Worm (Caenorhabditis elegans) whole organism, young adult: ENCODE data around the gene ZK262.20.

Experiments used
- B0261.1 ChIP-seq: sonication (generic microtip); optimal IDR thresholded peaks from 2 replicates; lab custom pipeline; 2016; ENCODE audit warnings: mild to moderate bottlenecking, missing genetic modification characterization, moderate library complexity, missing compliant biosample characterization
- B0336.3 ChIP-seq: fragments of 200-800 bp; sonication (Bioruptor generic); IDR thresholded peaks from 2 replicates; pipeline ENCODE4 v1.3.6; 2022; ENCODE audit warnings: missing genetic modification characterization, missing compliant biosample characterization
- C17E4.6 ChIP-seq: fragments of 200-800 bp; sonication (Bioruptor generic); IDR thresholded peaks from 2 replicates; pipeline ENCODE4 v1.3.6; 2022; ENCODE audit warnings: missing genetic modification reagents, missing genetic modification characterization, missing compliant biosample characterization
- D2030.7 ChIP-seq: fragments of 200-800 bp; sonication (Bioruptor generic); IDR thresholded peaks from 2 replicates; pipeline ENCODE4 v1.3.6; 2022; ENCODE audit warnings: missing genetic modification reagents, missing genetic modification characterization, missing compliant biosample characterization
- F33H1.4 ChIP-seq: fragments of 200-800 bp; sonication (Bioruptor generic); IDR thresholded peaks from 2 replicates; pipeline ENCODE4 v1.3.6; 2022; ENCODE audit warnings: missing genetic modification reagents, missing genetic modification characterization, missing compliant biosample characterization
- F57A8.1 ChIP-seq: fragments of 200-800 bp; sonication (Bioruptor generic); optimal IDR thresholded peaks from 2 replicates; lab custom pipeline; 2018; ENCODE audit warnings: mild to moderate bottlenecking, missing genetic modification characterization, moderate library complexity, missing compliant biosample characterization
- K11D2.4 ChIP-seq: fragments of 200-800 bp; sonication (Bioruptor generic); IDR thresholded peaks from 2 replicates; pipeline ENCODE4 v1.3.6; 2022; ENCODE audit warnings: missing genetic modification reagents, missing genetic modification characterization, missing compliant biosample characterization
- K12H6.12 ChIP-seq: fragments of 200-800 bp; sonication (Bioruptor generic); optimal IDR thresholded peaks from 2 replicates; lab custom pipeline; 2018; ENCODE audit warnings: mild to moderate bottlenecking, missing genetic modification characterization, missing compliant biosample characterization
- Y53F4B.3 ChIP-seq: fragments of 200-800 bp; sonication (Bioruptor generic); IDR thresholded peaks from 2 replicates; pipeline ENCODE4 v1.3.6; 2022; ENCODE audit warnings: missing genetic modification reagents, missing genetic modification characterization, missing compliant biosample characterization
- Y56A3A.18 ChIP-seq: fragments of 200-800 bp; sonication (Bioruptor generic); IDR thresholded peaks from 2 replicates; pipeline ENCODE4 v1.3.6; 2022; ENCODE audit warnings: missing genetic modification reagents, missing genetic modification characterization, missing compliant biosample characterization
- Y67H2A.10 ChIP-seq: fragments of 200-800 bp; sonication (Bioruptor generic); conservative IDR thresholded peaks from 2 replicates; pipeline ENCODE4 v1.3.6; 2022; ENCODE audit warnings: missing genetic modification reagents, missing genetic modification characterization, missing compliant biosample characterization
- Y79H2A.3 ChIP-seq: fragments of 200-800 bp; sonication (Bioruptor generic); conservative IDR thresholded peaks from 2 replicates; pipeline ENCODE4 v1.3.6; 2022; ENCODE audit warnings: missing genetic modification reagents, missing genetic modification characterization, missing compliant biosample characterization
- akir-1 ChIP-seq: fragments of 200-800 bp; sonication (Bioruptor generic); optimal IDR thresholded peaks from 2 replicates; lab custom pipeline; 2018; ENCODE audit warnings: mild to moderate bottlenecking, missing genetic modification characterization, moderate library complexity, missing compliant biosample characterization
- attf-3 ChIP-seq: fragments of 200-800 bp; sonication (Bioruptor generic); conservative IDR thresholded peaks from 2 replicates; pipeline ENCODE4 v1.3.6; 2022; ENCODE audit warnings: missing genetic modification reagents, missing genetic modification characterization, missing compliant biosample characterization
- attf-5 ChIP-seq: fragments of 200-800 bp; sonication (Bioruptor generic); optimal IDR thresholded peaks from 2 replicates; lab custom pipeline; 2018; ENCODE audit warnings: mild to moderate bottlenecking, missing genetic modification characterization, missing compliant biosample characterization
- bed-1 ChIP-seq: fragments of 200-800 bp; sonication (Bioruptor generic); IDR thresholded peaks from 2 replicates; pipeline ENCODE4 v1.3.6; 2022; ENCODE audit warnings: missing genetic modification reagents, missing genetic modification characterization, missing compliant biosample characterization
- ccch-3 ChIP-seq: fragments of 200-800 bp; sonication (Bioruptor generic); optimal IDR thresholded peaks from 2 replicates; lab custom pipeline; 2018; ENCODE audit warnings: mild to moderate bottlenecking, missing genetic modification characterization, missing compliant biosample characterization
- cebp-1 ChIP-seq, 2 experiments: fragments of 200-800 bp in 1 of 2; sonication (Bioruptor generic) in 1 of 2; sonication (generic microtip) in 1 of 2; IDR thresholded peaks in 1 of 2; optimal IDR thresholded peaks in 1 of 2; 2 replicates each; pipeline versions ENCODE4 v1.3.6 to Lab custom; 2017 to 2022; ENCODE audit warnings: missing compliant biosample characterization in 2 of 2, missing genetic modification characterization in 2 of 2, mild to moderate bottlenecking in 1 of 2, missing genetic modification reagents in 1 of 2, moderate library complexity in 1 of 2
- die-1 ChIP-seq: sonication (generic microtip); optimal IDR thresholded peaks from 2 replicates; lab custom pipeline; 2016; ENCODE audit warnings: missing genotype, mild to moderate bottlenecking, missing genetic modification characterization, missing compliant biosample characterization
- dpff-1 ChIP-seq: sonication (generic microtip); optimal IDR thresholded peaks from 2 replicates; lab custom pipeline; 2017; ENCODE audit warnings: mild to moderate bottlenecking, missing genetic modification characterization, missing compliant biosample characterization
- efl-1 ChIP-seq: fragments of 150-350 bp; optimal IDR thresholded peaks from 2 replicates; lab custom pipeline; 2014; ENCODE audit warnings: missing biosample characterization, missing genetic modification reagents, missing genetic modification characterization
- egl-18 ChIP-seq: fragments of 200-800 bp; sonication (Bioruptor generic); IDR thresholded peaks from 2 replicates; pipeline ENCODE4 v1.3.6; 2022; ENCODE audit warnings: missing genetic modification reagents, missing genetic modification characterization, missing compliant biosample characterization
- hmg-1.2 ChIP-seq: fragments of 200-800 bp; sonication (Bioruptor generic); IDR thresholded peaks from 2 replicates; pipeline ENCODE4 v1.3.6; 2022; ENCODE audit warnings: missing genetic modification reagents, missing genetic modification characterization, missing compliant biosample characterization
- hsf-1 ChIP-seq: fragments of 200-800 bp; sonication (Bioruptor generic); IDR thresholded peaks from 2 replicates; pipeline ENCODE4 v1.3.6; 2022; ENCODE audit warnings: missing genetic modification reagents, missing genetic modification characterization, missing compliant biosample characterization
- let-526 ChIP-seq: fragments of 200-800 bp; sonication (Bioruptor generic); IDR thresholded peaks from 2 replicates; pipeline ENCODE4 v1.3.6; 2022; ENCODE audit warnings: missing genetic modification reagents, missing genetic modification characterization, missing compliant biosample characterization
- lin-26 ChIP-seq: fragments of 200-800 bp; sonication (Bioruptor generic); IDR thresholded peaks from 2 replicates; pipeline ENCODE4 v1.3.6; 2022; ENCODE audit warnings: missing genetic modification reagents, missing genetic modification characterization, missing compliant biosample characterization
- lin-40 ChIP-seq: sonication (generic microtip); optimal IDR thresholded peaks from 2 replicates; lab custom pipeline; 2016; ENCODE audit warnings: missing genetic modification characterization, mild to moderate bottlenecking, missing compliant biosample characterization, missing genotype, missing genetic modification reagents
- madf-3 ChIP-seq: fragments of 200-800 bp; sonication (Bioruptor generic); IDR thresholded peaks from 2 replicates; pipeline ENCODE4 v1.3.6; 2022; ENCODE audit warnings: missing genetic modification reagents, missing genetic modification characterization, missing compliant biosample characterization
- madf-6 ChIP-seq: fragments of 200-800 bp; sonication (Bioruptor generic); IDR thresholded peaks from 2 replicates; pipeline ENCODE4 v1.3.6; 2022; ENCODE audit warnings: missing genetic modification reagents, missing genetic modification characterization, missing compliant biosample characterization
- mel-28 ChIP-seq: sonication (generic microtip); optimal IDR thresholded peaks from 2 replicates; lab custom pipeline; 2016; ENCODE audit warnings: borderline replicate concordance, mild to moderate bottlenecking, missing genetic modification characterization, missing compliant biosample characterization
- nfyb-1 ChIP-seq: fragments of 200-800 bp; sonication (Bioruptor generic); IDR thresholded peaks from 2 replicates; pipeline ENCODE4 v1.3.6; 2022; ENCODE audit warnings: missing genetic modification reagents, missing genetic modification characterization, missing compliant biosample characterization
- nhr-27 ChIP-seq: fragments of 200-800 bp; sonication (Bioruptor generic); optimal IDR thresholded peaks from 2 replicates; lab custom pipeline; 2018; ENCODE audit warnings: mild to moderate bottlenecking, missing genetic modification characterization, moderate library complexity, missing compliant biosample characterization
- nhr-90 ChIP-seq: sonication (generic microtip); optimal IDR thresholded peaks from 2 replicates; lab custom pipeline; 2016; ENCODE audit warnings: missing genotype, mild to moderate bottlenecking, missing genetic modification characterization, missing compliant biosample characterization
- rec-8 ChIP-seq, 2 experiments: sonication (generic microtip); optimal IDR thresholded peaks; 2 replicates each; lab custom pipeline; 2016; ENCODE audit warnings: mild to moderate bottlenecking in 2 of 2, missing genetic modification characterization in 2 of 2, missing genetic modification reagents in 2 of 2, missing genotype in 2 of 2, missing biosample characterization in 1 of 2, missing compliant biosample characterization in 1 of 2, moderate library complexity in 1 of 2
- snpc-1.1 ChIP-seq: sonication (generic microtip); optimal IDR thresholded peaks from 2 replicates; lab custom pipeline; 2017; ENCODE audit warnings: missing genetic modification characterization, mild to moderate bottlenecking, missing compliant biosample characterization, antibody characterized with exemption, moderate library complexity, missing genotype, missing genetic modification reagents; ENCODE audit not compliant: insufficient read depth
- snpc-4 ChIP-seq, 5 experiments: fragments of 150-350 bp in 1 of 5; sonication (generic microtip) in 4 of 5; optimal IDR thresholded peaks; 2 replicates each; lab custom pipeline; 2014 to 2018; ENCODE audit warnings: missing genetic modification characterization in 5 of 5, missing biosample characterization in 3 of 5, antibody characterized with exemption in 2 of 5, mild to moderate bottlenecking in 2 of 5, missing compliant biosample characterization in 2 of 5, missing genotype in 2 of 5, moderate library complexity in 2 of 5, missing genetic modification reagents in 1 of 5
- tlf-1 ChIP-seq: fragments of 200-800 bp; sonication (Bioruptor generic); optimal IDR thresholded peaks from 2 replicates; lab custom pipeline; 2018; ENCODE audit warnings: mild to moderate bottlenecking, missing genetic modification characterization, missing compliant biosample characterization
- unc-130 ChIP-seq: sonication (generic microtip); optimal IDR thresholded peaks from 2 replicates; lab custom pipeline; 2016; ENCODE audit warnings: missing genetic modification reagents, missing genetic modification characterization, missing compliant biosample characterization
- zfh-2 ChIP-seq: fragments of 200-800 bp; sonication (Bioruptor generic); conservative IDR thresholded peaks from 2 replicates; pipeline ENCODE4 v1.3.6; 2022; ENCODE audit warnings: missing genetic modification reagents, missing genetic modification characterization, missing compliant biosample characterization
- ztf-22 ChIP-seq: fragments of 200-800 bp; sonication (Bioruptor generic); optimal IDR thresholded peaks from 2 replicates; lab custom pipeline; 2018; ENCODE audit warnings: mild to moderate bottlenecking, missing genetic modification characterization, moderate library complexity, missing compliant biosample characterization
- ztf-25 ChIP-seq: fragments of 200-800 bp; sonication (Bioruptor generic); IDR thresholded peaks from 2 replicates; pipeline ENCODE4 v1.3.6; 2022; ENCODE audit warnings: missing genetic modification reagents, missing genetic modification characterization, missing compliant biosample characterization
- ztf-26 ChIP-seq: sonication (generic microtip); optimal IDR thresholded peaks from 2 replicates; lab custom pipeline; 2017; ENCODE audit warnings: missing genetic modification characterization, missing compliant biosample characterization
- ztf-28 ChIP-seq: fragments of 200-800 bp; sonication (Bioruptor generic); IDR thresholded peaks from 2 replicates; pipeline ENCODE4 v1.3.6; 2022; ENCODE audit warnings: missing genetic modification reagents, missing genetic modification characterization, missing compliant biosample characterization

ZK262.20 gene

ce11 chrV:18414051-18414450 lies 20.8 kb downstream of the ZK262.20 start, which contains the start of gene txt-8:
Gene txt-8 (plus strand): TSS chrV:18414351.
- no peak for TF ChIP-seq dpff-1 (tag; lab: Kevin White, UChicago)
- TF ChIP-seq akir-1 (GFP tag; lab: Kevin White, UChicago): no peak
- no peak for TF ChIP-seq ztf-22 (GFP tag; lab: Kevin White, UChicago)
- no peak for TF ChIP-seq rec-8 (tag; optimal IDR thresholded peaks at IDR 0.05; lab: Kevin White, UChicago)
- TF ChIP-seq zfh-2: no peak
- no peak for TF ChIP-seq B0336.3
- TF ChIP-seq nhr-27 (tag; lab: Kevin White, UChicago): no peak
- no peak for TF ChIP-seq let-526 (GFP tag; lab: Robert Waterston, UW)
- no peak for TF ChIP-seq B0261.1 (tag; lab: Kevin White, UChicago)
- no peak for TF ChIP-seq ccch-3 (GFP tag; lab: Kevin White, UChicago)
- TF ChIP-seq nfyb-1 (GFP tag; lab: Robert Waterston, UW): no peak
- TF ChIP-seq C17E4.6 (GFP tag; lab: Robert Waterston, UW): no peak
- TF ChIP-seq ztf-28 (GFP tag; lab: Robert Waterston, UW): no peak
- no peak for TF ChIP-seq mel-28
- TF ChIP-seq efl-1 (GFP tag; lab: Kevin White, UChicago): no peak
- no peak for TF ChIP-seq unc-130 (GFP tag; lab: Kevin White, UChicago)
- TF ChIP-seq lin-26 (GFP tag; lab: Robert Waterston, UW): no peak
- no peak for TF ChIP-seq Y53F4B.3 (GFP tag; lab: Robert Waterston, UW)

DNA sequence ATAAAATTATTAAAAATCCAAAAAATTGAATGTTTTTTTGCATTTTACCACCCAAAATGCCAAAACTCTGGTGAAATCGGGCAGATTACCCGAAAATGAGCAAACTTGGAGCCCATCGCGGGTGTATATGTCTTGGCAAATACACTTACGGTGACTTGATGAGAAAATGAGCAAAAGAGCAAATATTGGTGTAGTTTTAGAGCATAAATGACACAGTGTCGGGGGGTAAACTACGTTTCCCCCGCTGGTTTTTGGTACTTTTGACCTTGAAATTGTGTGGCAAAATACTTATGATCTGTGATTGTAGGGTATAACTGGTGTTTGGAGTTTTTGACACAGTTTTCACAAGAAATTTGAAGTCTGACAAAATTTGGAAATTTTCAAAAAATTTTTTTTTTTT lies 22.0 kb downstream of the ZK262.20 start, which contains the start of gene ZK262.2:
TSS of gene ZK262.2 (minus strand) at position 101 of the 400 bp plus-strand sequence.
- TF ChIP-seq Y67H2A.10 (GFP tag; lab: Robert Waterston, UW): no peak
- TF ChIP-seq F33H1.4 (GFP tag; lab: Robert Waterston, UW): no peak
- TF ChIP-seq snpc-1.1 (tag; lab: Kevin White, UChicago): no peak
- no peak for TF ChIP-seq egl-18 (GFP tag; lab: Robert Waterston, UW)
- TF ChIP-seq cebp-1 (GFP tag; IDR thresholded peaks at IDR 0.05; lab: Robert Waterston, UW): no peak
- TF ChIP-seq cebp-1 (tag; optimal IDR thresholded peaks at IDR 0.05; lab: Kevin White, UChicago): no peak
- no peak for TF ChIP-seq bed-1 (GFP tag; lab: Robert Waterston, UW)
- TF ChIP-seq K11D2.4 (GFP tag; lab: Robert Waterston, UW): no peak

ce11 chrV:18412351-18412750 lies 22.5 kb downstream of the ZK262.20 start:
- no peak for TF ChIP-seq zfh-2
- TF ChIP-seq Y56A3A.18 (GFP tag; lab: Robert Waterston, UW): peak; percentile 77; the same call in 1 of the 2 replicates
- no peak for TF ChIP-seq hsf-1
- TF ChIP-seq tlf-1 (GFP tag; lab: Kevin White, UChicago): no peak
- peak; percentile 85 for TF ChIP-seq B0261.1 (tag; lab: Kevin White, UChicago)
- peak; percentile 67 for TF ChIP-seq die-1 (tag; lab: Kevin White, UChicago)
- no peak for TF ChIP-seq F57A8.1
- TF ChIP-seq dpff-1 (tag; lab: Kevin White, UChicago): no peak
- 0 out of 2 replicates have a peak, but pooled peaks have one; percentile 20 for TF ChIP-seq attf-3 (GFP tag; lab: Robert Waterston, UW)
- TF ChIP-seq K12H6.12 (tag; lab: Kevin White, UChicago): no peak
- no peak for TF ChIP-seq lin-40 (tag; lab: Kevin White, UChicago)
- TF ChIP-seq Y79H2A.3 (GFP tag; lab: Robert Waterston, UW): no peak; the same call in 1 of the 2 replicates
- TF ChIP-seq ztf-28 (GFP tag; lab: Robert Waterston, UW): no peak
- TF ChIP-seq nhr-90 (tag; lab: Kevin White, UChicago): peak; percentile 52
- no peak for TF ChIP-seq madf-3 (GFP tag; lab: Robert Waterston, UW)
- peak; percentile 60 for TF ChIP-seq snpc-4 (GFP tag; optimal IDR thresholded peaks at IDR 0.05; lab: Kevin White, UChicago)
- TF ChIP-seq snpc-4 (tag; optimal IDR thresholded peaks at IDR 0.05; lab: Kevin White, UChicago): peak in 2 of 4 experiments; percentile 18 to 74
- TF ChIP-seq D2030.7: 0 out of 2 replicates have a peak, but pooled peaks have one; percentile 26
- no peak for TF ChIP-seq nfyb-1 (GFP tag; lab: Robert Waterston, UW)
- TF ChIP-seq ztf-26 (tag; lab: Kevin White, UChicago): no peak
- peak; percentile 64 for TF ChIP-seq hmg-1.2 (GFP tag; lab: Robert Waterston, UW)
- peak; percentile 60; the same call in 1 of the 2 replicates for TF ChIP-seq madf-6 (GFP tag; lab: Robert Waterston, UW)
- TF ChIP-seq attf-5 (GFP tag; lab: Kevin White, UChicago): peak; percentile 5
- TF ChIP-seq unc-130 (GFP tag; lab: Kevin White, UChicago): peak; percentile 16
- peak; percentile 81; the same call in 1 of the 2 replicates for TF ChIP-seq ztf-25
